Worm (Caenorhabditis elegans): ENCODE data around the gene cyp-33E3.

Gene cyp-33E3

DNA sequence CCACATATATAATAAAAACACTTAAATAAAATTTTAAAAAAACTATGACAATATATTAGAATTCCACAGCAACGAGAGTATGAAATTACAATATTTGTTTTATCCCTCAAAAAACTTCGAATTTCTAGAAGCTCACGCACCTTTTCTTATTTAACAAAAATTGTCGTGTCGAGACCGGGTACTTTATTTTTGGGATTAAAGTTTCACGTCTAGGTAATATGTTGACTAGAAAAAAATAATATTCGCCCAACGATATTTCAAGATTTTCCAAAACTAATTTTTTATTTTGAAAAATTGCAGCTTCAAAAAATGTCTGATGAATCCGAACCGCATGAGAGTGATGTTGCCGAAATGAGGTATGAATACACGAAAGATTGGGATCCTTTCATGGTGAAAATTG, 29.6 kb downstream of the cyp-33E3 start, which contains the start of gene C49C8.3:
Gene C49C8.3, plus strand, starts transcription at position 301 of the 400 bp plus-strand sequence.
- no peak for TF ChIP-seq bed-3 (GFP tag; optimal IDR thresholded peaks at IDR 0.05)
- TF ChIP-seq mab-5 (tag; optimal IDR thresholded peaks at IDR 0.05): no peak
- TF ChIP-seq ztf-11 (tag; optimal IDR thresholded peaks at IDR 0.05): no peak
- TF ChIP-seq nhr-2 (tag; optimal IDR thresholded peaks at IDR 0.05): no peak
- TF ChIP-seq lin-13 (tag; optimal IDR thresholded peaks at IDR 0.05): no peak
- no peak for TF ChIP-seq pha-4 (tag; optimal IDR thresholded peaks at IDR 0.05)
- no peak for TF ChIP-seq nhr-237 (tag; optimal IDR thresholded peaks at IDR 0.05)
- TF ChIP-seq mep-1 (tag; optimal IDR thresholded peaks at IDR 0.05): no peak
- TF ChIP-seq sem-2 (GFP tag; optimal IDR thresholded peaks at IDR 0.05): no peak

- TF ChIP-seq ces-1 (GFP tag; optimal IDR thresholded peaks at IDR 0.05) (no peak), lin-13 (tag; optimal IDR thresholded peaks at IDR 0.05) (no peak), lsy-2 (tag; optimal IDR thresholded peaks at IDR 0.05) (no peak)
Observed at ce11 chrIV:8648502-8648901, 33.7 kb downstream of the cyp-33E3 start, which contains the start of gene cyp-33E1. TSS of gene cyp-33E1 (minus strand) at chrIV:8648602.

DNA sequence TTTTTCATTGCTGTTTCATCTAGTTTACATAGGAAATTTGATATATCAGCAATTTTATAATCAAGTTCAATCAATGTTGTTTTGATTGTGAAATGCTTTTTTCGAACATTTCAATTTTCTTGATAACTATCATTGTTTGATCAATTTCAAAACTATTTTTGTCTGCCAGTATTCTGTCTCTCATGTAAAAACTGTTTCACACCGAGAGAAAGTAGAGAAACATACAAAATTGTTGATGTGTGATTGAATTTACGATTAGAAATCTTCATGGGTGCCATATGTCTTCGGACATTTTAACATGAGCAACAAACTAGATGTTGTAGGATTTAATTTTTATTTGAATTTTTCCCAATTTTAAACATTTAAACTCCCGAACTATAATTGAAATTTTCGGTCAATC, 35.9 kb downstream of the cyp-33E3 start, which contains the start of gene C49C8.2:
Gene C49C8.2, plus strand, starts transcription at position 393 of the 400 bp plus-strand sequence.
- TF ChIP-seq nhr-28 (tag; optimal IDR thresholded peaks at IDR 0.05) (no peak), elt-1 (tag; optimal IDR thresholded peaks at IDR 0.05; ENCODE audit: borderline replicate concordance, insufficient read depth) (no peak), sem-2 (GFP tag; optimal IDR thresholded peaks at IDR 0.05) (no peak), bed-3 (GFP tag; optimal IDR thresholded peaks at IDR 0.05) (no peak), unc-62 (GFP tag; optimal IDR thresholded peaks at IDR 0.05) (no peak), hlh-1 (tag; optimal IDR thresholded peaks at IDR 0.05) (no peak), sptf-1 (tag; optimal IDR thresholded peaks at IDR 0.05) (no peak), flh-1 (GFP tag; optimal IDR thresholded peaks at IDR 0.05) (no peak), ceh-43 (GFP tag; optimal IDR thresholded peaks at IDR 0.05) (no peak), cnd-1 (tag; optimal IDR thresholded peaks at IDR 0.05) (no peak), nhr-12 (tag; optimal IDR thresholded peaks at IDR 0.05) (no peak)

DNA sequence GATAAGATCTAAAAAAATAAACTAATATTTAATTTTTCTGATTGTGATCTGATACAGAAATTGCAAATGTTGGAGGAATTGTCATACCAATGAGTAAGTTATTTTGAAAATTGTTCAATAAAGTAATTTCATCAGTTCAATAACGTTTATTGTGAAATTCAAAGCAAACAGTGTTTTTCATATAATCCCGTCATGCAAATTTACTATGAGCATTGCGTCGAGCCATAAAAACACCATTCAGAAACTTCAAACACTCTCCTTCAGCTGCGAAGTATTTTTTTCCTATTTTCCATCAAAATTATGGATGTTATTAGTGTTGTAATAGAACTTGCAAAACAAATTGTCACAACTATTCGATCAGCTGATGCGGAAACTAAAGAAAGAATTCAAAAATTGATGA, 37.0 kb downstream of the cyp-33E3 start, which contains the start of gene C49C8.8:
Gene C49C8.8, plus strand, starts transcription at position 301 of the 400 bp plus-strand sequence.
- TF ChIP-seq snpc-4 (tag; optimal IDR thresholded peaks at IDR 0.05) (no peak), M03D4.4 (tag; optimal IDR thresholded peaks at IDR 0.05) (no peak), tbx-8 (GFP tag; optimal IDR thresholded peaks at IDR 0.05) (no peak), lsy-2 (tag; optimal IDR thresholded peaks at IDR 0.05) (no peak), ceh-39 (tag; optimal IDR thresholded peaks at IDR 0.05) (no peak), nhr-12 (tag; optimal IDR thresholded peaks at IDR 0.05) (no peak), ces-1 (GFP tag; optimal IDR thresholded peaks at IDR 0.05) (no peak), blmp-1 (tag; optimal IDR thresholded peaks at IDR 0.05) (no peak), unc-120 (tag; optimal IDR thresholded peaks at IDR 0.05; ENCODE audit: poor library complexity, severe bottlenecking) (no peak), bed-3 (GFP tag; optimal IDR thresholded peaks at IDR 0.05) (no peak), nhr-2 (tag; optimal IDR thresholded peaks at IDR 0.05) (no peak), elt-1 (tag; optimal IDR thresholded peaks at IDR 0.05; ENCODE audit: borderline replicate concordance, insufficient read depth) (no peak), lin-13 (tag; optimal IDR thresholded peaks at IDR 0.05) (no peak)

- TF ChIP-seq nhr-237 (tag; optimal IDR thresholded peaks at IDR 0.05) (no peak), ceh-39 (tag; optimal IDR thresholded peaks at IDR 0.05) (no peak), nhr-12 (tag; optimal IDR thresholded peaks at IDR 0.05) (no peak), drap-1 (GFP tag; optimal IDR thresholded peaks at IDR 0.05) (no peak), blmp-1 (tag; optimal IDR thresholded peaks at IDR 0.05) (no peak), flh-1 (GFP tag; optimal IDR thresholded peaks at IDR 0.05) (no peak), unc-62 (GFP tag; optimal IDR thresholded peaks at IDR 0.05) (no peak)
Observed at ce11 chrIV:8653592-8653991, 38.8 kb downstream of the cyp-33E3 start, which contains the start of gene C49C8.5. TSS of gene C49C8.5 (minus strand) at chrIV:8653664.

- TF ChIP-seq tbx-8 (GFP tag; optimal IDR thresholded peaks at IDR 0.05) (no peak), zip-8 (tag; optimal IDR thresholded peaks at IDR 0.05) (peak; percentile 92)
Observed at ce11 chrIV:8654115-8654628, 39.4 kb downstream of the cyp-33E3 start, which contains the start of gene C49C8.1. TSS of gene C49C8.1 (plus strand) at chrIV:8654578.

Data from whole organism, mixed stage, embryonic.